Worm (Caenorhabditis elegans) whole organism, young adult: ENCODE results near the gene nlp-80.

Experiments used
- B0261.1 ChIP-seq: sonication (generic microtip); optimal IDR thresholded peaks from 2 replicates; lab custom pipeline; 2016; ENCODE audit warnings: mild to moderate bottlenecking, missing genetic modification characterization, moderate library complexity, missing compliant biosample characterization
- C06A6.2 ChIP-seq: fragments of 200-800 bp; sonication (Bioruptor generic); conservative IDR thresholded peaks from 2 replicates; pipeline ENCODE4 v1.3.6; 2022; ENCODE audit warnings: missing genetic modification characterization, missing compliant biosample characterization
- F37B4.10 ChIP-seq: fragments of 200-800 bp; sonication (Bioruptor generic); IDR thresholded peaks from 2 replicates; pipeline ENCODE4 v1.3.6; 2022; ENCODE audit warnings: missing genetic modification characterization, missing compliant biosample characterization
- F49E8.2 ChIP-seq: sonication (generic microtip); optimal IDR thresholded peaks from 3 replicates; lab custom pipeline; 2017; ENCODE audit warnings: missing genetic modification characterization, mild to moderate bottlenecking, missing compliant biosample characterization, antibody characterized with exemption, moderate library complexity; ENCODE audit not compliant: insufficient read depth
- F57C9.4 ChIP-seq: sonication (generic microtip); optimal IDR thresholded peaks from 2 replicates; lab custom pipeline; 2017; ENCODE audit warnings: mild to moderate bottlenecking, missing genetic modification characterization, missing compliant biosample characterization
- T26A5.8 ChIP-seq: sonication (generic microtip); optimal IDR thresholded peaks from 2 replicates; lab custom pipeline; 2016; ENCODE audit warnings: missing genetic modification characterization, missing compliant biosample characterization
- Y67H2A.10 ChIP-seq: fragments of 200-800 bp; sonication (Bioruptor generic); conservative IDR thresholded peaks from 2 replicates; pipeline ENCODE4 v1.3.6; 2022; ENCODE audit warnings: missing genetic modification reagents, missing genetic modification characterization, missing compliant biosample characterization
- ama-1 ChIP-seq, 3 experiments: fragments of 150-350 bp in 1 of 3; sonication (generic microtip) in 2 of 3; optimal IDR thresholded peaks; 2 replicates each; lab custom pipeline; 2014 to 2018; ENCODE audit warnings: missing biosample characterization in 2 of 3, missing genetic modification characterization in 2 of 3, missing genetic modification reagents in 2 of 3
- atf-7 ChIP-seq: sonication (generic microtip); optimal IDR thresholded peaks from 2 replicates; lab custom pipeline; 2017; ENCODE audit warnings: mild to moderate bottlenecking, missing genetic modification characterization, missing compliant biosample characterization
- athp-1 ChIP-seq: sonication (generic microtip); optimal IDR thresholded peaks from 2 replicates; lab custom pipeline; 2017; ENCODE audit warnings: mild to moderate bottlenecking, missing genetic modification characterization, missing compliant biosample characterization
- attf-3 ChIP-seq: fragments of 200-800 bp; sonication (Bioruptor generic); conservative IDR thresholded peaks from 2 replicates; pipeline ENCODE4 v1.3.6; 2022; ENCODE audit warnings: missing genetic modification reagents, missing genetic modification characterization, missing compliant biosample characterization
- ceh-27 ChIP-seq: fragments of 200-800 bp; sonication (Bioruptor generic); optimal IDR thresholded peaks from 2 replicates; lab custom pipeline; 2018; ENCODE audit warnings: mild to moderate bottlenecking, missing genetic modification characterization, moderate library complexity, missing compliant biosample characterization
- ceh-58 ChIP-seq: fragments of 200-800 bp; sonication (Bioruptor generic); IDR thresholded peaks from 2 replicates; pipeline ENCODE4 v1.3.6; 2022; ENCODE audit warnings: missing genetic modification characterization, missing compliant biosample characterization
- dpff-1 ChIP-seq: sonication (generic microtip); optimal IDR thresholded peaks from 2 replicates; lab custom pipeline; 2017; ENCODE audit warnings: mild to moderate bottlenecking, missing genetic modification characterization, missing compliant biosample characterization
- egl-44 ChIP-seq: fragments of 200-800 bp; sonication (Bioruptor generic); IDR thresholded peaks from 2 replicates; pipeline ENCODE4 v1.3.6; 2022; ENCODE audit warnings: missing genetic modification reagents, missing genetic modification characterization, missing compliant biosample characterization
- egrh-3 ChIP-seq: fragments of 200-800 bp; sonication (Bioruptor generic); IDR thresholded peaks from 2 replicates; pipeline ENCODE4 v1.3.6; 2022; ENCODE audit warnings: missing genetic modification reagents, missing genetic modification characterization, missing compliant biosample characterization
- ekl-4 ChIP-seq: fragments of 200-800 bp; sonication (Bioruptor generic); IDR thresholded peaks from 2 replicates; pipeline ENCODE4 v1.3.6; 2022; ENCODE audit warnings: missing genetic modification reagents, missing genetic modification characterization, missing compliant biosample characterization
- him-1 ChIP-seq: sonication (generic microtip); optimal IDR thresholded peaks from 2 replicates; lab custom pipeline; 2016; ENCODE audit warnings: missing genotype, missing genetic modification reagents, missing genetic modification characterization, missing compliant biosample characterization
- hlh-12 ChIP-seq: sonication (generic microtip); optimal IDR thresholded peaks from 2 replicates; lab custom pipeline; 2016; ENCODE audit warnings: missing genetic modification characterization, missing compliant biosample characterization
- hrde-1 ChIP-seq: sonication (generic microtip); optimal IDR thresholded peaks from 2 replicates; lab custom pipeline; 2016; ENCODE audit warnings: missing genetic modification characterization, mild to moderate bottlenecking, missing compliant biosample characterization, moderate library complexity, missing genotype, missing genetic modification reagents, borderline replicate concordance
- lin-35 ChIP-seq, 3 experiments: fragments of 150-350 bp in 2 of 3; sonication (generic microtip) in 1 of 3; optimal IDR thresholded peaks; 2 replicates each; lab custom pipeline; 2014 to 2018; ENCODE audit warnings: missing biosample characterization in 3 of 3, missing genetic modification characterization in 3 of 3, missing genetic modification reagents in 3 of 3
- lin-54 ChIP-seq: fragments of 200-800 bp; sonication (Bioruptor generic); optimal IDR thresholded peaks from 2 replicates; lab custom pipeline; 2018; ENCODE audit warnings: mild to moderate bottlenecking, missing genetic modification characterization, missing compliant biosample characterization
- lir-1 ChIP-seq: fragments of 200-800 bp; sonication (Bioruptor generic); conservative IDR thresholded peaks from 2 replicates; pipeline ENCODE4 v1.3.6; 2022; ENCODE audit warnings: missing genetic modification reagents, missing genetic modification characterization, missing compliant biosample characterization
- madf-6 ChIP-seq: fragments of 200-800 bp; sonication (Bioruptor generic); IDR thresholded peaks from 2 replicates; pipeline ENCODE4 v1.3.6; 2022; ENCODE audit warnings: missing genetic modification reagents, missing genetic modification characterization, missing compliant biosample characterization
- mxl-1 ChIP-seq: sonication (generic microtip); optimal IDR thresholded peaks from 2 replicates; lab custom pipeline; 2016; ENCODE audit warnings: missing genetic modification characterization, missing compliant biosample characterization
- nfya-1 ChIP-seq: sonication (generic microtip); optimal IDR thresholded peaks from 2 replicates; lab custom pipeline; 2017; ENCODE audit warnings: antibody characterized with exemption, missing compliant biosample characterization, missing genetic modification characterization, borderline replicate concordance; ENCODE audit not compliant: insufficient read depth
- nfya-2 ChIP-seq: fragments of 200-800 bp; sonication (Bioruptor generic); IDR thresholded peaks from 2 replicates; pipeline ENCODE4 v1.3.6; 2022; ENCODE audit warnings: missing genetic modification reagents, missing genetic modification characterization, missing compliant biosample characterization
- nhr-80 ChIP-seq: sonication (generic microtip); optimal IDR thresholded peaks from 2 replicates; lab custom pipeline; 2016; ENCODE audit warnings: missing genetic modification characterization, missing compliant biosample characterization
- pbrm-1 ChIP-seq: fragments of 200-800 bp; sonication (Bioruptor generic); IDR thresholded peaks from 2 replicates; pipeline ENCODE4 v1.3.6; 2022; ENCODE audit warnings: missing genetic modification reagents, missing genetic modification characterization, missing compliant biosample characterization
- sea-2 ChIP-seq: fragments of 200-800 bp; sonication (Bioruptor generic); IDR thresholded peaks from 2 replicates; pipeline ENCODE4 v1.3.6; 2022; ENCODE audit warnings: missing genetic modification characterization, missing compliant biosample characterization
- sptf-2 ChIP-seq: fragments of 200-800 bp; sonication (Bioruptor generic); optimal IDR thresholded peaks from 2 replicates; lab custom pipeline; 2018; ENCODE audit warnings: mild to moderate bottlenecking, missing genetic modification characterization, missing compliant biosample characterization
- tbp1 ChIP-seq: fragments of 200-800 bp; sonication (Bioruptor generic); optimal IDR thresholded peaks from 2 replicates; lab custom pipeline; 2018; ENCODE audit warnings: mild to moderate bottlenecking, missing genetic modification characterization, missing compliant biosample characterization
- zfh-2 ChIP-seq: fragments of 200-800 bp; sonication (Bioruptor generic); conservative IDR thresholded peaks from 2 replicates; pipeline ENCODE4 v1.3.6; 2022; ENCODE audit warnings: missing genetic modification reagents, missing genetic modification characterization, missing compliant biosample characterization
- ztf-22 ChIP-seq: fragments of 200-800 bp; sonication (Bioruptor generic); optimal IDR thresholded peaks from 2 replicates; lab custom pipeline; 2018; ENCODE audit warnings: mild to moderate bottlenecking, missing genetic modification characterization, moderate library complexity, missing compliant biosample characterization

The nlp-80 gene

DNA sequence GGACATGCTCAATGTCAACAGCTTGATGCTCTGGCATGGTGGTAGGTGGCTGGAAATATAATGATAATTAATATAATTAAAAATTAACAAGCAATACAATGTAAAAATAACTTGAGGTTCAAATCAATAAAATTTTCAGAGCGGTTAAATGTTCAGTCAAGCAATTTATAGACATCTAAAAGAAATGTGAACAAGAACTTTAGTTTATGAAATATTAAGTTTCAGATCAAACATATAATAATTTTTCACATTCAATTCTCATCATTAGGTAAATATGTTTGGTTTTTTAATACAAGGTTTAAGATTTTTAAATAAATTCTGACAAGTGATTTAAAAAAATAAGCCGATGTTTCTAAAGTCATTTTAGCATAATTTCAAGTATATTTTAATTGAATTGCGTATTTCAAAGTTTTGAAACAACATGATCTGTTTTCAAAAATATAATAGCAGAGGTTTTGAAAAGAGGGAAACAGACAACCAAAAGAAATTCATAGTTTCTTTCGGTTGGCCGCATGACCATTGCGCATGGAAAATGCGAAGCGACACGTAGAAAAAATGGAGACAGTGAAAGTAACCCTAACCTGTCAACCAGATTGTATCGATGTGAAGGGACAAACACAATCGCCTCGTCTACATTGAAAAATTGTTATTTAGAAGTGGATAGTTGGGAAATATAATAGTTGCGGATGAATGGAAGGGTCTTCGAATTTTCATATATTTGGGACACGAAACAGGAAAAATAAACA lies 5.0 kb downstream of the nlp-80 start, which contains the start of gene T04C12.11:
TSS of gene T04C12.11 (minus strand) at position 51 of the 746 bp plus-strand sequence.
- no peak for TF ChIP-seq sptf-2 (GFP tag; lab: Kevin White, UChicago)
- no peak for TF ChIP-seq nfya-2 (GFP tag; lab: Robert Waterston, UW)
- TF ChIP-seq atf-7 = no peak
- no peak for TF ChIP-seq ekl-4
- no peak for TF ChIP-seq nfya-1 (tag; lab: Kevin White, UChicago)
- no peak for TF ChIP-seq pbrm-1
- no peak for TF ChIP-seq C06A6.2 (GFP tag; lab: Robert Waterston, UW)
- no peak for TF ChIP-seq sea-2 (GFP tag; lab: Robert Waterston, UW)
- TF ChIP-seq F49E8.2 (tag; lab: Kevin White, UChicago) = no peak
- no peak for TF ChIP-seq hrde-1 (tag; lab: Kevin White, UChicago)

DNA sequence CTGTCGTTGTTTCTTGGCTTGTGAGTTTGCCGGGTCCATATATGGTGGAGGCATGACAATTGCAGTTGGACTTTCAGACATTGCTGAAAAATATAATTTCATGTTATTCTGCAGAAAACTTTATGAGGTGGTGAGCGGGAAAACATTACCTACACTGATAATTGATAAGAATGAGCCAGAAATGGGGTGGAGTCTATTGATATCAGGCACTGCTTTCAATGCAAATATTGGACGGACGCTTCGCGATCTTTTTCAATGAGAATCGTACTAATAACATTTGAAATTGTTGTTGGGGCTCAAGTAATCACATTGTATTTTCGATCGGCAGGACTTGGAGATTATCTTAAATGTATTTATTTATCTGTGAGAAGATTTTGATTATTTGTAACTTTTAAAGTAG lies 6.2 kb downstream of the nlp-80 start, which contains the start of gene T04C12.1:
TSS of gene T04C12.1 (minus strand) at position 90 of the 400 bp plus-strand sequence.
- no peak for TF ChIP-seq him-1 (tag; lab: Kevin White, UChicago)
- TF ChIP-seq ama-1 (optimal IDR thresholded peaks at IDR 0.05; lab: Kevin White, UChicago) = peak; percentile 6
- TF ChIP-seq ama-1 (GFP tag; optimal IDR thresholded peaks at IDR 0.05; lab: Kevin White, UChicago) = no peak
- TF ChIP-seq lin-54 = no peak
- TF ChIP-seq T26A5.8 (tag; lab: Kevin White, UChicago) = no peak

DNA sequence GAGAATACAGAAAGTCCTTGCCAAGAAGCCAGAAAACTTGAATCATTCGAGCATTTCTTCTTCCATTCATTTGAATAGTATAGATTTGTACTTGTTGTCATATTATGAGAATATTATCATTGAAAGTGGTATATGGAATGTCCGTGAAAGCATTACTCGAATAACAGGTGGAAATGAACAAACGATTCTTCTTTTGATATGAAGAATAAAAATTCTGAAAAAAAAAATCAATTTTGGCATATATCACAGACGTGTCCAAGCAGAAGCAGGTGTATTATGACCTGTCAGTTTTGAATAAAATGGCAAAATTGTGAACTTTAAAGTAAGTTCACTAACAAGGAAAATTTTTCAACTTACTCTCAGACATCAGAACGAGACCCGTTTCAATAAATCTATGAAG lies 8.4 kb downstream of the nlp-80 start, which contains the start of gene srh-75:
TSS of gene srh-75 (minus strand) at position 101 of the 400 bp plus-strand sequence.
- TF ChIP-seq dpff-1 (tag; lab: Kevin White, UChicago) = no peak
- TF ChIP-seq hrde-1 (tag; lab: Kevin White, UChicago) = no peak
- TF ChIP-seq hlh-12 (tag; lab: Kevin White, UChicago) = no peak
- TF ChIP-seq ztf-22 (GFP tag; lab: Kevin White, UChicago) = no peak
- TF ChIP-seq lir-1 = no peak
- TF ChIP-seq nhr-80 = no peak
- no peak for TF ChIP-seq attf-3 (GFP tag; lab: Robert Waterston, UW)
- no peak for TF ChIP-seq mxl-1 (tag; lab: Kevin White, UChicago)
- TF ChIP-seq zfh-2 (GFP tag; lab: Robert Waterston, UW) = no peak
- no peak for TF ChIP-seq egrh-3 (GFP tag; lab: Robert Waterston, UW)
- TF ChIP-seq ceh-27 (GFP tag; lab: Kevin White, UChicago) = no peak
- no peak for TF ChIP-seq B0261.1 (tag; lab: Kevin White, UChicago)
- no peak for TF ChIP-seq lin-54
- no peak for TF ChIP-seq tbp1 (GFP tag; lab: Kevin White, UChicago)
- TF ChIP-seq Y67H2A.10 (GFP tag; lab: Robert Waterston, UW) = no peak
- TF ChIP-seq athp-1 (tag; lab: Kevin White, UChicago) = no peak
- no peak for TF ChIP-seq sea-2 (GFP tag; lab: Robert Waterston, UW)
- TF ChIP-seq egl-44 (GFP tag; lab: Robert Waterston, UW) = no peak
- no peak for TF ChIP-seq lin-35 (GFP tag; optimal IDR thresholded peaks at IDR 0.05; lab: Kevin White, UChicago)
- TF ChIP-seq F37B4.10 (GFP tag; lab: Robert Waterston, UW) = no peak

DNA sequence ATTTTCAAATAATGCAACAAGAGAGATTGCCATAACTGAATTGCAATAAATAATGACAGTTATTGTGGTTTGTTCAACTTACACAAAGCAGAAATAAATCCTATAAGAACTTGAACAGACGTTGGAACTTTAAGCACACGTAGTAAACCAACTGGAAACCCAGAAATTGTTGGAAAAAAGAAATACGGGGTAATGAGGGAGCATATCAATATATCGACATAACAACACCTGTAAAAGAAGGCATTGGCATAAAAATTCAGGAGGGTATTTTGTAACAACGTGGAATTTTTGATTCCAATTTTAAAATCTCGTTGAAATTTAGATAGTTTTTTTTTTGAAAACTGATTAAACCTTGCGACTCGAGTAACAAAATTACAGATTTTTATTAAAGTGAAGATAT lies 8.9 kb downstream of the nlp-80 start:
- TF ChIP-seq madf-6 (no peak), zfh-2 (GFP tag; lab: Robert Waterston, UW) (no peak), F57C9.4 (tag; lab: Kevin White, UChicago) (no peak), F37B4.10 (GFP tag; lab: Robert Waterston, UW) (no peak), mxl-1 (tag; lab: Kevin White, UChicago) (no peak), ceh-58 (GFP tag; lab: Robert Waterston, UW) (no peak)
